Worm (Caenorhabditis elegans) whole organism, L2 larva: ENCODE data around the gene nhr-168.

Experiments used
- ZK546.5 ChIP-seq: sonication (generic microtip); optimal IDR thresholded peaks from 2 replicates; lab custom pipeline; 2017; ENCODE audit warnings: missing biosample characterization, missing genetic modification characterization
- ama-1 ChIP-seq: fragments of 150-350 bp; optimal IDR thresholded peaks from 2 replicates; lab custom pipeline; 2018; ENCODE audit warnings: inconsistent platforms
- elt-1 ChIP-seq: fragments of 150-350 bp; optimal IDR thresholded peaks from 2 replicates; lab custom pipeline; 2014; ENCODE audit warnings: missing biosample characterization, missing genetic modification characterization
- elt-3 ChIP-seq: sonication (generic microtip); optimal IDR thresholded peaks from 2 replicates; lab custom pipeline; 2017; ENCODE audit warnings: missing biosample characterization, missing genetic modification characterization
- fos-1 ChIP-seq: fragments of 150-350 bp; optimal IDR thresholded peaks from 2 replicates; lab custom pipeline; 2014; ENCODE audit warnings: missing biosample characterization, missing genetic modification characterization
- lin-13 ChIP-seq: fragments of 150-350 bp; optimal IDR thresholded peaks from 2 replicates; lab custom pipeline; 2014; ENCODE audit warnings: missing biosample characterization, missing genetic modification reagents, missing genetic modification characterization
- lsy-2 ChIP-seq, 2 experiments: fragments of 150-350 bp in 1 of 2; sonication (generic microtip) in 1 of 2; optimal IDR thresholded peaks; 2 replicates each; lab custom pipeline; 2014 to 2017; ENCODE audit warnings: missing biosample characterization in 2 of 2, missing genetic modification characterization in 2 of 2
- mab-5 ChIP-seq: fragments of 150-350 bp; optimal IDR thresholded peaks from 2 replicates; lab custom pipeline; 2014; ENCODE audit warnings: missing biosample characterization, missing genetic modification characterization
- nhr-21 ChIP-seq: fragments of 150-350 bp; optimal IDR thresholded peaks from 2 replicates; lab custom pipeline; 2014; ENCODE audit warnings: missing biosample characterization, missing genetic modification characterization
- unc-62 ChIP-seq: fragments of 150-350 bp; optimal IDR thresholded peaks from 2 replicates; lab custom pipeline; 2014; ENCODE audit warnings: missing biosample characterization, missing genetic modification reagents, missing genetic modification characterization
- zag-1 ChIP-seq: fragments of 150-350 bp; optimal IDR thresholded peaks from 2 replicates; lab custom pipeline; 2014; ENCODE audit warnings: missing biosample characterization, missing genetic modification characterization

DNA sequence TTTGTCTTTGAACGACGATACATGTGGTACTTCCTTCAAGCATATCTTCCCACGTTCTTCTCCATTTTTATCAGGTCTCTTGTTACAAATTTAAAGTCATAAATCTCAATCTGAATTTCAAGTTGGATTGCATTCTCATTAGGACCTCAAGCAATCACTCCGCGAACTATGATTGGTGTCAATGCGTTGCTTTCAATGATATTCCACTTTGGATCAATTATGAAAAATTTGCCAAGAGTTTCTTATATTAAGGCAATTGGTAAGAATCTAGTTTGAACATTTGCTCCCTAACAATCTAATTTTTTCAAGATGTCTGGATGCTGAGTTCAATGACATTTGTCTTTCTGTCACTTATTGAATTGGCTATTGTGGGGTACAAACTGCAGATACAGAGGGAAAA is 8.6 kb upstream of the nhr-168 start:
- TF ChIP-seq ama-1 (no peak), elt-1 (tag; lab: Kevin White, UChicago) (no peak), zag-1 (tag; lab: Kevin White, UChicago) (no peak), fos-1 (tag; lab: Kevin White, UChicago) (no peak), nhr-21 (tag; lab: Kevin White, UChicago) (no peak), mab-5 (tag; lab: Kevin White, UChicago) (no peak), lin-13 (GFP tag; lab: Kevin White, UChicago) (no peak), elt-3 (tag; lab: Kevin White, UChicago) (no peak), unc-62 (GFP tag; lab: Kevin White, UChicago) (no peak), ZK546.5 (tag; lab: Kevin White, UChicago) (no peak), lsy-2 (tag; optimal IDR thresholded peaks at IDR 0.05; lab: Kevin White, UChicago) (no peak)
